Worm (Caenorhabditis elegans) whole organism, midembryonic: ENCODE measurements around the gene C34B4.2.

ENCODE experiments used
- flt-1 ChIP-seq: fragments of 200-800 bp; sonication (Bioruptor generic); IDR thresholded peaks from 2 replicates; pipeline ENCODE4 v1.3.6; 2022; ENCODE audit warnings: missing genetic modification characterization, missing compliant biosample characterization
- klf-2 ChIP-seq: fragments of 200-800 bp; sonication (Bioruptor generic); conservative IDR thresholded peaks from 2 replicates; pipeline ENCODE4 v1.3.6; 2022; ENCODE audit warnings: missing genetic modification reagents, missing genetic modification characterization, missing compliant biosample characterization

DNA sequence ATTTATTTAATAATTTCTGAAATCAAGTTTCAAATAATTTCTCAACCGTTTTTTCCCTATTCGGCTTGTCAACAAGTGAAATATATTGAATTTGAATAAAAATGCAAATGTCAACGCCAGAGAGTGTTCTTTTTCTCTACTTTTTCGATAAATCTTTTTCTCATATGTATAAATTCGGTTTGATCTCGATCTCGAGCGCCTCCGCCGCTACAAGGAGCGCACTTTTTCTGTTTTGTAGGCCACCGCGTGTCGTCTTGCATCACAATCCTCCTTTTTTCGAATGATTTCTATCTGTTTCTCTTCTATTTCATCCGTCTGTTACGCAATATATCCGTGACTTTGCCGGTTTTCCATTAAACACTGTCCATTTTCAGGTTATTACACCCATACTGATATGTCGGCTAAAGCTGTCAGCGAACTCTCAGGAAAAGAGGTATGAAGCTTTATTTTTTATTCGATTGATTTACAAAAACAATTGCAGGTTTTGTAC, 33.3 kb downstream of the C34B4.2 start, which contains the start of gene acly-2:
- TF ChIP-seq flt-1 (GFP tag; lab: Robert Waterston, UW) = no peak
- no peak for TF ChIP-seq klf-2
